Fruit fly (Drosophila melanogaster) whole organism, prepupa: ENCODE results near the gene Vps39.

Experiments used
- CG1621 ChIP-seq: fragments of 200-800 bp; sonication (Bioruptor generic); optimal IDR thresholded peaks from 3 replicates; lab custom pipeline; 2018; ENCODE audit warnings: missing biosample characterization, mild to moderate bottlenecking, missing genetic modification characterization
- CG34406 ChIP-seq: fragments of 200-800 bp; sonication (Bioruptor generic); optimal IDR thresholded peaks from 3 replicates; lab custom pipeline; 2016; ENCODE audit warnings: missing biosample characterization, missing genetic modification characterization
- CG6276 ChIP-seq: fragments of 200-800 bp; sonication (Bioruptor generic); optimal IDR thresholded peaks from 2 replicates; lab custom pipeline; 2017; ENCODE audit warnings: missing biosample characterization, mild to moderate bottlenecking, missing genetic modification characterization
- CG6854 ChIP-seq: fragments of 200-800 bp; sonication (Bioruptor generic); optimal IDR thresholded peaks from 2 replicates; lab custom pipeline; 2017; ENCODE audit warnings: missing biosample characterization, mild to moderate bottlenecking, missing genetic modification characterization
- CG8119 ChIP-seq: fragments of 200-800 bp; sonication (Bioruptor generic); IDR thresholded peaks from 3 replicates; pipeline ENCODE4 v1.3.6; 2022; ENCODE audit warnings: missing biosample characterization, missing genetic modification characterization
- CG8319 ChIP-seq: fragments of 200-800 bp; sonication (Bioruptor generic); optimal IDR thresholded peaks from 3 replicates; lab custom pipeline; 2016; ENCODE audit warnings: missing biosample characterization, missing genetic modification characterization
- Hr39 ChIP-seq: fragments of 200-800 bp; sonication (Bioruptor generic); optimal IDR thresholded peaks from 2 replicates; lab custom pipeline; 2016; ENCODE audit warnings: missing biosample characterization, missing genetic modification characterization
- Sox15 ChIP-seq: fragments of 200-800 bp; sonication (Bioruptor generic); optimal IDR thresholded peaks from 3 replicates; lab custom pipeline; 2016; ENCODE audit warnings: missing biosample characterization, missing genetic modification characterization
- acj6 ChIP-seq: fragments of 200-800 bp; sonication (Bioruptor generic); optimal IDR thresholded peaks from 3 replicates; lab custom pipeline; 2016; ENCODE audit warnings: missing biosample characterization, missing genetic modification characterization
- cyc ChIP-seq: fragments of 200-800 bp; sonication (Bioruptor generic); optimal IDR thresholded peaks from 3 replicates; lab custom pipeline; 2016; ENCODE audit warnings: missing biosample characterization, missing genetic modification characterization
- salr ChIP-seq, 2 experiments: fragments of 200-800 bp; sonication (Bioruptor generic); optimal IDR thresholded peaks; 3 replicates each; lab custom pipeline; 2016 to 2018; ENCODE audit warnings: missing biosample characterization in 2 of 2, missing genetic modification characterization in 2 of 2, mild to moderate bottlenecking in 1 of 2
- topi ChIP-seq: fragments of 200-800 bp; sonication (Bioruptor generic); optimal IDR thresholded peaks from 3 replicates; lab custom pipeline; 2016; ENCODE audit warnings: missing biosample characterization, missing genetic modification characterization

DNA sequence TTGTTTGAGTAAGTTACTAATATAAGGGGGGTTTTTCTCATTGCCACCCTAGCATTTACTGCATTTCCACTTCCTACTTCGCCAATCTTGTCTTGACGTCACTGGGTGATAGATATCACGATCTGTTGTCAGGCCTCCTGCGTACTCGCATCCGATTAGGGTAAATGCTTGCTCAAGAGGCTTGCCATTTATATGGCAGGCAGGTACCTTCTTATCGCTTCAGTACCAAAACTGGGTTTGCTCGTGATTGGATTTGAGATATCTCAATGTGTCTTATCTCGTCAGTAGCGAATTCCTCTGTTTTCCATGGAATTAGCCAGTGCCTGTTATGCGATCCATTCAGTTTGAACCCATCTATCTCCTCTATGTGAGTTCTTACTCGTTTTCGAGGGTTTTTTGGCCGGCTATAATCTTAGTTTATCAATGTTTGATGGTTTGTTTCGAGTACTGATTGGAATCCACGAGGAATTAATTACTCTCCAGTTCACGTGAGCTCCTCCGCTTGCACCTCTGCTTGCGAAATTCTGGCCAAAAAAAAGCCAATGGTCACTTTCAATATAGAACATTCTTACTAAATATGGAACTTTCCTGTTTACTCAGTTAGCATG is 6.7 kb upstream of the Vps39 start:
- TF ChIP-seq topi (no peak), CG6854 (GFP tag; lab: Kevin White, UChicago) (no peak), cyc (GFP tag; lab: Kevin White, UChicago) (no peak), Hr39 (no peak), salr (GFP tag; optimal IDR thresholded peaks at IDR 0.05; lab: Kevin White, UChicago) (no peak), CG6276 (GFP tag; lab: Kevin White, UChicago) (no peak), CG34406 (GFP tag; lab: Kevin White, UChicago) (no peak), CG8119 (GFP tag; lab: Robert Waterston, UW) (no peak), Sox15 (no peak), acj6 (no peak), CG1621 (no peak), CG8319 (GFP tag; lab: Kevin White, UChicago) (no peak)
